Worm (Caenorhabditis elegans) whole organism, L4 larva: ENCODE measurements around the gene cdd-2.

Experiments
- Y75B8A.6 ChIP-seq: fragments of 200-800 bp; sonication (Bioruptor generic); IDR thresholded peaks from 2 replicates; pipeline ENCODE4 v1.3.6; 2022; ENCODE audit warnings: missing genetic modification reagents, missing genetic modification characterization, missing compliant biosample characterization
- ceh-82 ChIP-seq: sonication (generic microtip); optimal IDR thresholded peaks from 2 replicates; lab custom pipeline; 2017; ENCODE audit warnings: missing biosample characterization, missing genetic modification characterization
- pqm-1 ChIP-seq: sonication (generic microtip); optimal IDR thresholded peaks from 2 replicates; lab custom pipeline; 2017; ENCODE audit warnings: missing biosample characterization, missing genetic modification characterization
- unc-62 ChIP-seq, 3 experiments: fragments of 150-350 bp in 1 of 3; sonication (generic microtip); optimal IDR thresholded peaks in 2 of 3; peaks in 1 of 3; 1 replicate in 1 of 3; 2 replicates in 2 of 3; lab custom pipeline; 2014 to 2017; ENCODE audit warnings: missing biosample characterization in 3 of 3, missing genetic modification characterization in 3 of 3, missing genetic modification reagents in 3 of 3, missing genotype in 1 of 3

- no peak for TF ChIP-seq ceh-82 (tag; lab: Kevin White, UChicago)
- TF ChIP-seq Y75B8A.6 (GFP tag; lab: Robert Waterston, UW): no peak
- TF ChIP-seq pqm-1: no peak
- TF ChIP-seq unc-62 (GFP tag; optimal IDR thresholded peaks at IDR 0.05 in 1 of 2; lab: Kevin White, UChicago): peak in 1 of 2 experiments; percentile 92
- no peak for TF ChIP-seq unc-62 (tag; optimal IDR thresholded peaks at IDR 0.05; lab: Kevin White, UChicago)
Observed at ce11 chrIV:7523744-7524143, 23.9 kb downstream of the cdd-2 start.
